Worm (Caenorhabditis elegans) whole organism, L2 larva: ENCODE data around the gene asg-2.

Source experiments
- alr-1 ChIP-seq: fragments of 150-350 bp; optimal IDR thresholded peaks from 2 replicates; lab custom pipeline; 2014; ENCODE audit warnings: missing biosample characterization, missing genetic modification characterization
- elt-3 ChIP-seq: sonication (generic microtip); optimal IDR thresholded peaks from 2 replicates; lab custom pipeline; 2017; ENCODE audit warnings: missing biosample characterization, missing genetic modification characterization
- nhr-11 ChIP-seq: fragments of 150-350 bp; optimal IDR thresholded peaks from 2 replicates; lab custom pipeline; 2014; ENCODE audit warnings: missing biosample characterization, missing genetic modification characterization
- nhr-25 ChIP-seq: fragments of 150-350 bp; sonication (generic microtip); optimal IDR thresholded peaks from 3 replicates; lab custom pipeline; 2014; ENCODE audit warnings: missing biosample characterization, missing genetic modification characterization

DNA sequence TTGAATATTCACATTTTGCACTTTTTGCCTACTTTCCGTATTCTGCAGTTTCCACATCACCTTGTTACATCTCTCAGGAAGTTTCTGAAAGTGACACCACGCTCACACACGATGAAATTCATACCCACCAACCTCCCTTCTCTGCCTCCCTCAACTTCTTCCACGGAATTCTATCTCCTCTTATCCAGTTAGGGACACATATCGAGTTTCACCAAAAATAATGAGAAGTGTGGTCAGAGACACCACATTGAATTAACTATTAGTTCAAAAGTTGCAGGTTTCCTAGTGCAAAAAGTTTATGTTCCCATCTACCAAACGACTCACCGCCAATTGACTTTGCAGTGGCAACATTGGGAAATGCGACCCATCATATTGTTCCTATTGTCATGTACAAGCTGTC lies 9.4 kb downstream of the asg-2 start:
- TF ChIP-seq nhr-11 (tag; lab: Kevin White, UChicago) (no peak), nhr-25 (tag; lab: Kevin White, UChicago) (no peak), alr-1 (tag; lab: Kevin White, UChicago) (no peak), elt-3 (tag; lab: Kevin White, UChicago) (no peak)
